Worm (Caenorhabditis elegans): Measurements from ENCODE around the gene H20J04.1.

DNA sequence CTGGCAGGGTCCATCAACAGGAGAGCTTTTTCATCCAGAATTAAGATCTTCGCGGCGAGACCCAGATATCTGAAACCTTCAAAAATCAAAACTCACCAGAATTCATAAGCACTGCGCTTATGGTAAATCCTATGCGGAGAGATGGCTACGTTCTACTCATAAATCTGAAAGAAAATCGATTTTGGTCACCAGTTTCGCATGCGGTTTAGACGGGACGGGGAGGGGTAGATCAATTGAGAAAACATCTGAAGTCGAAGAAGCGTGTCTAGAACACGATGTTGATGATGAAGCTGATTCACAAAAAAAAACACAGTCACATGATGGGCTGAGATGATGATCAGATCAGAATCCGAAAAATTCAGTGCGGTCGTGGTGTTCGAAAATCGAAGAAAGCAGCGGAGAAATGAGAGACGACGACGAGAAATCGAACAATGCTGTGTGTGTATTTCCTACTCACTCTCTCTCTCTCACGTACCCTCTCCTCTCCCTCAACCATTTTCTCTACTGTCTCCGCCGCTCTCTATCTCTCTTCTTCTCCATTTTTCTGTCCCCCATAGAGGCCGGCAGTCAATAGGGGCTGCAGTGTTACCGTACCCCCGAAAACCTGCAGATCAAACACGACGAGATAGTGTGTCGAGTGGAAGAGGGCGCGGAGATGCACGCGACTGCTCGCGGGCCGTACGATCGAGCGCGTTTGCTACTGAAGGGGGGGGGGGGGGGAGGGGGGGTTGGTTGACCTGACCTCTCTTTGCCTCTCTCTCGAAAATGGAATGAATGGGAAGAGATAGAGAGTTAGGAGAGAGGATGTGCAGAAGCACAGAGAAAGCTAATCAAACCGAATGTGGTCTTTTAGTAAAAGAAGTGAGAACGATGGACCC lies 21.1 kb downstream of the H20J04.1 start, which contains the start of gene ntl-2:
- TF ChIP-seq egl-27 (tag; optimal IDR thresholded peaks at IDR 0.05) (peak; percentile 89), nhr-12 (tag; optimal IDR thresholded peaks at IDR 0.05) (no peak)
